Fruit fly (Drosophila melanogaster): ENCODE data around the gene Sos.

Sos gene

dm6 chr2L:13835002-13835910 is 21.6 kb downstream of the Sos start, which contains the start of the genes mRpS23 and CenG1A (continued):
- peak; percentile 100 for TF ChIP-seq odd (GFP tag; optimal IDR thresholded peaks at IDR 0.05)
- TF ChIP-seq CG13894 (tag; optimal IDR thresholded peaks at IDR 0.05): peak; percentile 99
- TF ChIP-seq Mes4 (GFP tag; optimal IDR thresholded peaks at IDR 0.05): peak; percentile 100

dm6 chr2L:13835959-13836358 is 22.3 kb downstream of the Sos start:
- TF ChIP-seq gcm2 (GFP tag; optimal IDR thresholded peaks at IDR 0.05): no peak
- no peak for TF ChIP-seq CG14860 (GFP tag; IDR thresholded peaks at IDR 0.05; ENCODE audit: partially characterized antibody)
- no peak for TF ChIP-seq ranshi (GFP tag; IDR thresholded peaks at IDR 0.05)
- no peak for TF ChIP-seq chinmo (GFP tag; IDR thresholded peaks at IDR 0.05; ENCODE audit: partially characterized antibody)
- TF ChIP-seq mld (GFP tag; IDR thresholded peaks at IDR 0.05; ENCODE audit: partially characterized antibody): peak; percentile 50; the same call in 1 of the 3 replicates
- TF ChIP-seq Med (GFP tag): peak; percentile 64
- TF ChIP-seq CG11456 (GFP tag; IDR thresholded peaks at IDR 0.05): peak; percentile 61; the same call in 1 of the 3 replicates
- TF ChIP-seq NfI (GFP tag; optimal IDR thresholded peaks at IDR 0.05): no peak
- TF ChIP-seq amos (GFP tag; IDR thresholded peaks at IDR 0.05; ENCODE audit: partially characterized antibody): no peak
- peak; percentile 60 for TF ChIP-seq CG13775 (GFP tag; optimal IDR thresholded peaks at IDR 0.05)
- no peak for TF ChIP-seq CG4617 (GFP tag; optimal IDR thresholded peaks at IDR 0.05; ENCODE audit: borderline replicate concordance)
- TF ChIP-seq sr (GFP tag; IDR thresholded peaks at IDR 0.05): peak; percentile 71; the same call in 2 of the 3 replicates
- TF ChIP-seq vvl (GFP tag; IDR thresholded peaks at IDR 0.05): no peak
- no peak for TF ChIP-seq CG13894 (tag; optimal IDR thresholded peaks at IDR 0.05)
- TF ChIP-seq CG13123 (GFP tag; optimal IDR thresholded peaks at IDR 0.05): no peak
- 0 out of 2 replicates have a peak, but pooled peaks have one; percentile 7 for TF ChIP-seq Rfx (GFP tag; IDR thresholded peaks at IDR 0.05)
- 0 out of 2 replicates have a peak, but pooled peaks have one; percentile 31 for TF ChIP-seq chm (GFP tag; IDR thresholded peaks at IDR 0.05)
- 0 out of 3 replicates have a peak, but pooled peaks have one; percentile 9 for TF ChIP-seq Dbx (GFP tag; IDR thresholded peaks at IDR 0.05)
- no peak for TF ChIP-seq CG4328 (GFP tag; optimal IDR thresholded peaks at IDR 0.05)
- TF ChIP-seq Awh (GFP tag; IDR thresholded peaks at IDR 0.05): 0 out of 2 replicates have a peak, but pooled peaks have one; percentile 22
- TF ChIP-seq otp (GFP tag; IDR thresholded peaks at IDR 0.05): no peak
- TF ChIP-seq CG8765 (GFP tag; IDR thresholded peaks at IDR 0.05): 0 out of 2 replicates have a peak, but pooled peaks have one; percentile 15
- TF ChIP-seq CG7271 (tag; optimal IDR thresholded peaks at IDR 0.05): no peak
- TF ChIP-seq Doc2 (GFP tag; IDR thresholded peaks at IDR 0.05): 0 out of 2 replicates have a peak, but pooled peaks have one; percentile 13
- TF ChIP-seq zen2 (GFP tag; IDR thresholded peaks at IDR 0.05; ENCODE audit: partially characterized antibody): no peak
- 0 out of 2 replicates have a peak, but pooled peaks have one; percentile 6 for TF ChIP-seq Drgx (GFP tag; IDR thresholded peaks at IDR 0.05)
- TF ChIP-seq Doc3 (GFP tag; IDR thresholded peaks at IDR 0.05; ENCODE audit: partially characterized antibody): no peak
- 0 out of 2 replicates have a peak, but pooled peaks have one; percentile 9 for TF ChIP-seq crol (GFP tag; IDR thresholded peaks at IDR 0.05)
- 0 out of 3 replicates have a peak, but pooled peaks have one; percentile 36 for TF ChIP-seq ci (GFP tag; IDR thresholded peaks at IDR 0.05)
- TF ChIP-seq CG17802 (tag; optimal IDR thresholded peaks at IDR 0.05): no peak

- TF ChIP-seq CG12769 (tag; optimal IDR thresholded peaks at IDR 0.05) (peak; percentile 79), vvl (GFP tag; IDR thresholded peaks at IDR 0.05) (0 out of 2 replicates have a peak, but pooled peaks have one; percentile 52), Deaf1 (tag; optimal IDR thresholded peaks at IDR 0.05) (peak; percentile 56), hth (optimal IDR thresholded peaks at IDR 0.05) (no peak), nerfin-2 (GFP tag; IDR thresholded peaks at IDR 0.05; ENCODE audit: partially characterized antibody) (no peak), CG2199 (GFP tag; IDR thresholded peaks at IDR 0.05) (0 out of 3 replicates have a peak, but pooled peaks have one; percentile 54), cwo (GFP tag; optimal IDR thresholded peaks at IDR 0.05) (peak; percentile 83), insv (GFP tag; optimal IDR thresholded peaks at IDR 0.05) (peak in 1 of 2 experiments; percentile 89), CG34224 (GFP tag; IDR thresholded peaks at IDR 0.05; ENCODE audit: partially characterized antibody) (0 out of 3 replicates have a peak, but pooled peaks have one; percentile 34), so (GFP tag; IDR thresholded peaks at IDR 0.05) (peak; percentile 32; the same call in 1 of the 3 replicates), zen (tag; optimal IDR thresholded peaks at IDR 0.05) (no peak), CG32772 (GFP tag; IDR thresholded peaks at IDR 0.05) (no peak), GATAe (GFP tag; conservative IDR thresholded peaks at IDR 0.05) (no peak), ash1 (GFP tag; optimal IDR thresholded peaks at IDR 0.05) (no peak), exex (tag; optimal IDR thresholded peaks at IDR 0.05) (no peak)
These were observed 24.0 kb downstream of the Sos start for dm6 chr2L:13837579-13837978.
